Fruit fly (Drosophila melanogaster) whole organism, embryonic: ENCODE measurements around the gene MAPk-Ak2.

ENCODE experiments used
- CG10267 ChIP-seq: fragments of 200-800 bp; sonication (Bioruptor generic); optimal IDR thresholded peaks from 2 replicates; lab custom pipeline; 2018; ENCODE audit warnings: missing biosample characterization, mild to moderate bottlenecking, missing genetic modification characterization, moderate library complexity
- CG10565 ChIP-seq: fragments of 200-800 bp; sonication (Bioruptor generic); optimal IDR thresholded peaks from 3 replicates; lab custom pipeline; 2016; ENCODE audit warnings: missing biosample characterization, mild to moderate bottlenecking, missing genetic modification characterization
- CG12219 ChIP-seq: fragments of 200-800 bp; sonication (Bioruptor generic); optimal IDR thresholded peaks from 3 replicates; lab custom pipeline; 2018; ENCODE audit warnings: missing biosample characterization, mild to moderate bottlenecking, missing genetic modification characterization
- CG13894 ChIP-seq: fragments of 200-800 bp; sonication (Bioruptor generic); optimal IDR thresholded peaks from 3 replicates; lab custom pipeline; 2018; ENCODE audit warnings: missing biosample characterization, mild to moderate bottlenecking, missing genetic modification characterization, moderate library complexity
- CG1647 ChIP-seq: fragments of 200-800 bp; sonication (Bioruptor generic); optimal IDR thresholded peaks from 3 replicates; lab custom pipeline; 2016; ENCODE audit warnings: missing biosample characterization, missing genetic modification characterization
- CG16815 ChIP-seq: fragments of 200-800 bp; sonication (Bioruptor generic); optimal IDR thresholded peaks from 3 replicates; lab custom pipeline; 2017; ENCODE audit warnings: missing biosample characterization, mild to moderate bottlenecking, missing genetic modification characterization
- CG17361 ChIP-seq: fragments of 200-800 bp; sonication (Bioruptor generic); IDR thresholded peaks from 3 replicates; pipeline ENCODE4 v1.3.6; 2022; ENCODE audit warnings: missing biosample characterization, missing genetic modification characterization
- CG17912 ChIP-seq: fragments of 200-800 bp; sonication (Bioruptor generic); optimal IDR thresholded peaks from 2 replicates; lab custom pipeline; 2018; ENCODE audit warnings: missing biosample characterization, mild to moderate bottlenecking, missing genetic modification characterization
- CG18011 ChIP-seq: fragments of 200-800 bp; sonication (Bioruptor generic); optimal IDR thresholded peaks from 2 replicates; lab custom pipeline; 2017; ENCODE audit warnings: missing biosample characterization, missing genetic modification characterization, mild to moderate bottlenecking, moderate library complexity, missing genotype
- CG2129 ChIP-seq: fragments of 200-800 bp; sonication (Bioruptor generic); IDR thresholded peaks from 2 replicates; pipeline ENCODE4 v1.3.6; 2022; ENCODE audit warnings: missing biosample characterization, missing genetic modification characterization; ENCODE audit not compliant: partially characterized antibody
- CG2199 ChIP-seq: fragments of 200-800 bp; sonication (Bioruptor generic); IDR thresholded peaks from 3 replicates; pipeline ENCODE4 v1.3.6; 2022; ENCODE audit warnings: missing biosample characterization, missing genetic modification characterization
- CG30431 ChIP-seq: fragments of 200-800 bp; sonication (Bioruptor generic); optimal IDR thresholded peaks from 2 replicates; lab custom pipeline; 2017; ENCODE audit warnings: missing biosample characterization, missing genetic modification characterization
- CG31365 ChIP-seq: fragments of 200-800 bp; sonication (Bioruptor generic); optimal IDR thresholded peaks from 2 replicates; lab custom pipeline; 2018; ENCODE audit warnings: missing biosample characterization, mild to moderate bottlenecking, missing genetic modification characterization
- CG4360 ChIP-seq: fragments of 200-800 bp; sonication (Bioruptor generic); IDR thresholded peaks from 2 replicates; pipeline ENCODE4 v1.3.6; 2022; ENCODE audit warnings: missing biosample characterization, missing genetic modification characterization
- CG6175 ChIP-seq: fragments of 200-800 bp; sonication (Bioruptor generic); IDR thresholded peaks from 3 replicates; pipeline ENCODE4 v1.3.6; 2022; ENCODE audit warnings: missing biosample characterization, missing genetic modification characterization
- CG6254 ChIP-seq: fragments of 200-800 bp; sonication (Bioruptor generic); optimal IDR thresholded peaks from 3 replicates; lab custom pipeline; 2017; ENCODE audit warnings: mild to moderate bottlenecking, missing biosample characterization, missing genetic modification reagents, missing genetic modification characterization
- CG6765 ChIP-seq: fragments of 200-800 bp; sonication (Bioruptor generic); optimal IDR thresholded peaks from 3 replicates; lab custom pipeline; 2017; ENCODE audit warnings: missing biosample characterization, mild to moderate bottlenecking, missing genetic modification characterization
- CG7556 ChIP-seq: fragments of 200-800 bp; sonication (Bioruptor generic); optimal IDR thresholded peaks from 2 replicates; lab custom pipeline; 2017; ENCODE audit warnings: missing biosample characterization, mild to moderate bottlenecking, missing genetic modification characterization
- CG7963 ChIP-seq: fragments of 200-800 bp; sonication (Bioruptor generic); IDR thresholded peaks from 3 replicates; pipeline ENCODE4 v1.3.6; 2022; ENCODE audit warnings: missing biosample characterization, missing genetic modification characterization; ENCODE audit not compliant: partially characterized antibody
- CG7987 ChIP-seq: fragments of 200-800 bp; sonication (Bioruptor generic); optimal IDR thresholded peaks from 2 replicates; lab custom pipeline; 2018; ENCODE audit warnings: missing biosample characterization, mild to moderate bottlenecking, missing genetic modification characterization, moderate library complexity
- CG8290 ChIP-seq, 3 experiments: fragments of 200-800 bp; sonication (Bioruptor generic); optimal IDR thresholded peaks; 2 replicates each; lab custom pipeline; 2016 to 2019; ENCODE audit warnings: missing biosample characterization in 3 of 3, missing genetic modification characterization in 3 of 3, mild to moderate bottlenecking in 2 of 3, moderate library complexity in 1 of 3
- CG9727 ChIP-seq: fragments of 200-800 bp; sonication (Bioruptor generic); optimal IDR thresholded peaks from 3 replicates; lab custom pipeline; 2017; ENCODE audit warnings: missing biosample characterization, mild to moderate bottlenecking, missing genetic modification characterization
- Camta ChIP-seq: fragments of 200-800 bp; sonication (Bioruptor generic); optimal IDR thresholded peaks from 2 replicates; lab custom pipeline; 2016; ENCODE audit warnings: missing biosample characterization, missing genetic modification characterization
- CrebB ChIP-seq: fragments of 200-800 bp; sonication (Bioruptor generic); optimal IDR thresholded peaks from 3 replicates; lab custom pipeline; 2018; ENCODE audit warnings: missing biosample characterization, mild to moderate bottlenecking, missing genetic modification characterization
- Dip2 ChIP-seq: fragments of 200-800 bp; sonication (Bioruptor generic); IDR thresholded peaks from 2 replicates; pipeline ENCODE4 v1.3.6; 2022; ENCODE audit warnings: missing biosample characterization, missing genetic modification characterization
- Dip3 ChIP-seq: fragments of 200-800 bp; sonication (Bioruptor generic); optimal IDR thresholded peaks from 3 replicates; lab custom pipeline; 2016; ENCODE audit warnings: missing biosample characterization, missing genetic modification characterization
- GATAe ChIP-seq: fragments of 200-800 bp; sonication (Bioruptor generic); conservative IDR thresholded peaks from 2 replicates; pipeline ENCODE4 v1.3.6; 2022; ENCODE audit warnings: missing biosample characterization, missing genetic modification characterization
- HLH3B ChIP-seq: fragments of 200-800 bp; sonication (Bioruptor generic); IDR thresholded peaks from 2 replicates; pipeline ENCODE4 v1.3.6; 2022; ENCODE audit warnings: missing biosample characterization, missing genetic modification characterization
- HLH54F ChIP-seq: fragments of 200-800 bp; sonication (Bioruptor generic); optimal IDR thresholded peaks from 3 replicates; lab custom pipeline; 2016; ENCODE audit warnings: missing biosample characterization, missing genetic modification characterization
- HLHmδ ChIP-seq: fragments of 200-800 bp; sonication (Bioruptor generic); optimal IDR thresholded peaks from 2 replicates; lab custom pipeline; 2018; ENCODE audit warnings: missing biosample characterization, mild to moderate bottlenecking, missing genetic modification characterization, moderate library complexity
- Hand ChIP-seq: fragments of 200-800 bp; sonication (Bioruptor generic); optimal IDR thresholded peaks from 2 replicates; lab custom pipeline; 2017; ENCODE audit warnings: mild to moderate bottlenecking, missing biosample characterization, missing genetic modification reagents, missing genetic modification characterization
- ash1 ChIP-seq: fragments of 200-800 bp; sonication (Bioruptor generic); optimal IDR thresholded peaks from 2 replicates; lab custom pipeline; 2018; ENCODE audit warnings: missing biosample characterization, mild to moderate bottlenecking, missing genetic modification characterization
- bigmax ChIP-seq: fragments of 200-800 bp; sonication (Bioruptor generic); optimal IDR thresholded peaks from 2 replicates; lab custom pipeline; 2018; ENCODE audit warnings: missing biosample characterization, mild to moderate bottlenecking, missing genetic modification characterization
- cwo ChIP-seq: fragments of 200-800 bp; sonication (Bioruptor generic); optimal IDR thresholded peaks from 3 replicates; lab custom pipeline; 2017; ENCODE audit warnings: missing biosample characterization, missing genetic modification characterization, mild to moderate bottlenecking, moderate library complexity, missing genetic modification reagents
- disco-r ChIP-seq: fragments of 200-800 bp; sonication (Bioruptor generic); optimal IDR thresholded peaks from 2 replicates; lab custom pipeline; 2016; ENCODE audit warnings: missing biosample characterization, missing genetic modification characterization
- exex ChIP-seq: fragments of 200-800 bp; sonication (Bioruptor generic); optimal IDR thresholded peaks from 4 replicates; lab custom pipeline; 2018; ENCODE audit warnings: missing biosample characterization, mild to moderate bottlenecking, missing genetic modification characterization, moderate library complexity
- gro ChIP-seq: fragments of 200-800 bp; sonication (Bioruptor generic); optimal IDR thresholded peaks from 2 replicates; lab custom pipeline; 2016; ENCODE audit warnings: missing biosample characterization, missing genetic modification characterization
- jigr1 ChIP-seq: fragments of 200-800 bp; sonication (Bioruptor generic); IDR thresholded peaks from 3 replicates; pipeline ENCODE4 v1.3.6; 2022; ENCODE audit warnings: missing biosample characterization, missing genetic modification characterization
- lab ChIP-seq: fragments of 200-800 bp; sonication (Bioruptor generic); optimal IDR thresholded peaks from 3 replicates; lab custom pipeline; 2017; ENCODE audit warnings: missing biosample characterization, missing genetic modification characterization, mild to moderate bottlenecking, moderate library complexity, missing genetic modification reagents
- lov ChIP-seq, 2 experiments: fragments of 200-800 bp in 1 of 2; fragments of >200 bp in 1 of 2; sonication (Bioruptor generic) in 1 of 2; IDR thresholded peaks in 1 of 2; optimal IDR thresholded peaks in 1 of 2; 2 replicates in 1 of 2; 3 replicates in 1 of 2; pipeline versions ENCODE4 v1.3.6 to Lab custom; 2017 to 2022; ENCODE audit warnings: missing biosample characterization in 1 of 2, missing genetic modification characterization in 1 of 2
- peb ChIP-seq: fragments of 200-800 bp; sonication (Bioruptor generic); IDR thresholded peaks from 2 replicates; pipeline ENCODE4 v1.3.6; 2022; ENCODE audit warnings: missing biosample characterization, missing genetic modification characterization
- pnt ChIP-seq: fragments of 200-800 bp; sonication (Bioruptor generic); optimal IDR thresholded peaks from 3 replicates; lab custom pipeline; 2016; ENCODE audit warnings: missing biosample characterization, missing genetic modification characterization
- ro ChIP-seq: fragments of 200-800 bp; sonication (Bioruptor generic); IDR thresholded peaks from 2 replicates; pipeline ENCODE4 v1.3.6; 2022; ENCODE audit warnings: missing biosample characterization, missing genetic modification characterization
- trh ChIP-seq: fragments of 200-800 bp; sonication (Bioruptor generic); optimal IDR thresholded peaks from 2 replicates; lab custom pipeline; 2016; ENCODE audit warnings: missing biosample characterization, missing genetic modification characterization
- ttk ChIP-seq: fragments of 200-800 bp; sonication (Bioruptor generic); IDR thresholded peaks from 2 replicates; pipeline ENCODE4 v2.1.2; 2022; ENCODE audit warnings: missing biosample characterization, missing genetic modification characterization
- z ChIP-seq: fragments of 200-800 bp; sonication (Bioruptor generic); IDR thresholded peaks from 3 replicates; pipeline ENCODE4 v1.3.6; 2022; ENCODE audit warnings: missing biosample characterization, missing genetic modification characterization
- zfh2 ChIP-seq: fragments of 200-800 bp; sonication (Bioruptor generic); optimal IDR thresholded peaks from 2 replicates; lab custom pipeline; 2016; ENCODE audit warnings: missing biosample characterization, missing genetic modification characterization

The MAPk-Ak2 gene

DNA sequence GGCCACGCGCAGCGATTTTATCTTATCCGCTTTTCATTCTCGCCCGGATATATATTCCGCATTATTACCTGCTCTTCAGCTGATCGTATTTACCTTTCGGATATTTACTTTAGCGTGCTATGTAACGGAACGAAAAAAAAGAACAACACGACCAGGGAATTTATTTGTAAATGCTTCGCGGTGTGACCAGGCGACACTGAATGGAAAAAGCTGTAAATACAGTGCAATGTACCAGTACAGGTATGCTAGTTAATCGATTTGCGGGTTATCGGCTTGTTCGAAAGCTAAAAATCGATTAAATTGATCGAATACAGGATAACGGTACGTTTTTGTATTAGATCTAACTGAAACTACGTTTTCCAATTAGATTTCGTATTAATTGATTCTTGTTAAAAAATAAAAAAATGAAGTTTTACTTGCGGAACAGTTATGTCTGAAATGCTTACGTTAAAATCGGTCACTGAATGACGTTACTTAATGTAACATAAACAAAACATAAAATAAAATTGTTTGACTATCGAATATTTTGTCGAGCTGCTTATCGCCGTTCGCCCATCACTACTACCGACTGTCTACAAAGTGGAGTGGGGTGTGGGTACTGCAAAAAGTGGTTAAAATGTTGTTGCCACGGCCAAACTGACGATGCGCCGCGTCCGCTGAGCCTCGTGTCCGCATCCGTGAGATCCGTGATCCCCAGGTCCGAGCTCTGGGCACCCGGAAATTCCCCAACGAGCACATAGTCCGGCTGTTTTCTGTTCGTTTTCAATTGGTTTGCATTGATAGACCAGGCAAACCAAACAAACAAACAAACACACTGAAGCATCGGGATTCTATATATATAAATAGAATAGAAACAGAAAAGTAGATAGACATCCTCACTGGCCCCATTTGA, at the start of gene MAPk-Ak2, which contains the start of gene CG42699:
Gene MAPk-Ak2, minus strand, starts transcription at position 203 of the 892 bp plus-strand sequence.
Gene CG42699, plus strand, starts transcription at position 553 of the 892 bp plus-strand sequence.
- TF ChIP-seq trh: peak; percentile 57
- peak; percentile 70; the same call in 1 of the 2 replicates for TF ChIP-seq HLH3B (GFP tag; lab: Robert Waterston, UW)
- peak; percentile 29 for TF ChIP-seq CG18011
- peak; percentile 65 for TF ChIP-seq HLH54F (GFP tag; lab: Kevin White, UChicago)
- TF ChIP-seq lov (optimal IDR thresholded peaks at IDR 0.05; lab: Kevin White, UChicago): no peak
- TF ChIP-seq lov (GFP tag; IDR thresholded peaks at IDR 0.05; lab: Robert Waterston, UW): peak; percentile 61; the same call in 1 of the 3 replicates
- TF ChIP-seq peb (GFP tag; lab: Robert Waterston, UW): no peak
- TF ChIP-seq ash1: peak; percentile 84
- TF ChIP-seq gro (GFP tag; lab: Kevin White, UChicago): peak; percentile 72
- TF ChIP-seq CG31365 (tag; lab: Kevin White, UChicago): peak; percentile 71
- peak; percentile 52 for TF ChIP-seq Dip3 (GFP tag; lab: Kevin White, UChicago)
- peak; percentile 95 for TF ChIP-seq CG7987 (GFP tag; lab: Kevin White, UChicago)
- no peak for TF ChIP-seq CG6175 (GFP tag; lab: Robert Waterston, UW)
- no peak for TF ChIP-seq Dip2
- TF ChIP-seq ttk (GFP tag; lab: Robert Waterston, UW): no peak
- TF ChIP-seq CG6254: peak; percentile 38
- TF ChIP-seq CG13894 (tag; lab: Kevin White, UChicago): peak; percentile 90
- peak; percentile 87 for TF ChIP-seq CrebB (tag; lab: Kevin White, UChicago)
- peak; percentile 80 for TF ChIP-seq CG7556 (GFP tag; lab: Kevin White, UChicago)
- no peak for TF ChIP-seq jigr1 (GFP tag; lab: Robert Waterston, UW)
- TF ChIP-seq CG1647 (GFP tag; lab: Kevin White, UChicago): peak; percentile 76
- peak; percentile 6 for TF ChIP-seq zfh2 (GFP tag; lab: Kevin White, UChicago)
- no peak for TF ChIP-seq bigmax (GFP tag; lab: Kevin White, UChicago)
- peak; percentile 73 for TF ChIP-seq exex (tag; lab: Kevin White, UChicago)
- peak; percentile 71 for TF ChIP-seq CG7963
- TF ChIP-seq GATAe (GFP tag; lab: Robert Waterston, UW): 0 out of 2 replicates have a peak, but pooled peaks have one; percentile 26
- TF ChIP-seq CG9727 (GFP tag; lab: Kevin White, UChicago): peak; percentile 83
- TF ChIP-seq CG10267: peak; percentile 46
- TF ChIP-seq CG12219 (GFP tag; lab: Kevin White, UChicago): peak; percentile 62
- TF ChIP-seq HLHmδ (GFP tag; lab: Kevin White, UChicago): peak; percentile 38
- TF ChIP-seq CG10565: no peak
- peak; percentile 82 for TF ChIP-seq CG6765 (GFP tag; lab: Kevin White, UChicago)
- peak; percentile 62 for TF ChIP-seq Hand (GFP tag; lab: Kevin White, UChicago)
- TF ChIP-seq CG30431 (GFP tag; lab: Kevin White, UChicago): no peak
- peak; percentile 64 for TF ChIP-seq pnt (GFP tag; lab: Kevin White, UChicago)
- TF ChIP-seq z: peak; percentile 61; the same call in 1 of the 3 replicates
- TF ChIP-seq cwo (GFP tag; lab: Kevin White, UChicago): peak; percentile 62
- TF ChIP-seq CG2199 (GFP tag; lab: Robert Waterston, UW): no peak
- peak; percentile 62 for TF ChIP-seq Camta
- TF ChIP-seq CG8290 (GFP tag; optimal IDR thresholded peaks at IDR 0.05; lab: Kevin White, UChicago): peak; percentile 86
- TF ChIP-seq CG8290 (tag; optimal IDR thresholded peaks at IDR 0.05; lab: Kevin White, UChicago): peak; percentile 76 to 88
- TF ChIP-seq CG2129: peak; percentile 24; the same call in 1 of the 2 replicates
- peak; percentile 92 for TF ChIP-seq CG17912 (GFP tag; lab: Kevin White, UChicago)
- no peak for TF ChIP-seq CG16815 (GFP tag; lab: Kevin White, UChicago)
- no peak for TF ChIP-seq ro (GFP tag; lab: Robert Waterston, UW)
- peak; percentile 70; the same call in 2 of the 3 replicates for TF ChIP-seq CG17361 (GFP tag; lab: Robert Waterston, UW)
- TF ChIP-seq CG4360 (GFP tag; lab: Robert Waterston, UW): peak; percentile 59; the same call in 1 of the 2 replicates
- TF ChIP-seq disco-r (GFP tag; lab: Kevin White, UChicago): peak; percentile 68
- peak; percentile 92 for TF ChIP-seq lab (GFP tag; lab: Kevin White, UChicago)
